Worm (Caenorhabditis elegans) whole organism, late embryonic: ENCODE data around the gene C01B10.7.

Experiments used
- F13H6.1 ChIP-seq: sonication (generic microtip); optimal IDR thresholded peaks from 2 replicates; lab custom pipeline; 2016; ENCODE audit warnings: missing genetic modification characterization, missing compliant biosample characterization
- K02D7.2 ChIP-seq: sonication (generic microtip); optimal IDR thresholded peaks from 2 replicates; lab custom pipeline; 2017; ENCODE audit warnings: mild to moderate bottlenecking, missing genetic modification characterization, missing compliant biosample characterization
- K09A11.1 ChIP-seq: sonication (generic microtip); optimal IDR thresholded peaks from 2 replicates; lab custom pipeline; 2017; ENCODE audit warnings: antibody characterized with exemption, mild to moderate bottlenecking, missing genetic modification characterization, missing compliant biosample characterization; ENCODE audit not compliant: insufficient read depth
- T23F11.4 ChIP-seq: fragments of 200-800 bp; sonication (Bioruptor generic); optimal IDR thresholded peaks from 2 replicates; lab custom pipeline; 2018; ENCODE audit warnings: mild to moderate bottlenecking, missing genetic modification characterization, missing compliant biosample characterization
- ahr-1 ChIP-seq: sonication (generic microtip); optimal IDR thresholded peaks from 2 replicates; lab custom pipeline; 2016; ENCODE audit warnings: missing genetic modification characterization, missing compliant biosample characterization
- ama-1 ChIP-seq: fragments of 150-350 bp; optimal IDR thresholded peaks from 2 replicates; lab custom pipeline; 2014
- ceh-2 ChIP-seq: sonication (generic microtip); optimal IDR thresholded peaks from 2 replicates; lab custom pipeline; 2016; ENCODE audit warnings: missing genotype, missing genetic modification characterization, missing compliant biosample characterization
- ceh-22 ChIP-seq: sonication (generic microtip); optimal IDR thresholded peaks from 2 replicates; lab custom pipeline; 2017; ENCODE audit warnings: missing biosample characterization, missing genetic modification characterization
- ceh-24 ChIP-seq: sonication (generic microtip); optimal IDR thresholded peaks from 2 replicates; lab custom pipeline; 2016; ENCODE audit warnings: mild to moderate bottlenecking, missing genetic modification characterization, missing compliant biosample characterization
- ceh-31 ChIP-seq: sonication (generic microtip); optimal IDR thresholded peaks from 2 replicates; lab custom pipeline; 2016; ENCODE audit warnings: missing genetic modification characterization, missing compliant biosample characterization
- ceh-34 ChIP-seq: sonication (generic microtip); optimal IDR thresholded peaks from 2 replicates; lab custom pipeline; 2016; ENCODE audit warnings: mild to moderate bottlenecking, missing genetic modification characterization, missing compliant biosample characterization
- ceh-45 ChIP-seq: fragments of 200-800 bp; sonication (Bioruptor generic); IDR thresholded peaks from 2 replicates; pipeline ENCODE4 v1.3.6; 2022; ENCODE audit warnings: missing genetic modification reagents, missing genetic modification characterization, missing compliant biosample characterization
- ceh-48 ChIP-seq: sonication (generic microtip); optimal IDR thresholded peaks from 2 replicates; lab custom pipeline; 2016; ENCODE audit warnings: missing genetic modification characterization, inconsistent platforms, missing compliant biosample characterization
- ceh-9 ChIP-seq: sonication (generic microtip); optimal IDR thresholded peaks from 2 replicates; lab custom pipeline; 2016; ENCODE audit warnings: mild to moderate bottlenecking, missing genetic modification characterization, inconsistent platforms, missing compliant biosample characterization
- che-1 ChIP-seq: sonication (generic microtip); optimal IDR thresholded peaks from 2 replicates; lab custom pipeline; 2016; ENCODE audit warnings: mild to moderate bottlenecking, missing genetic modification characterization, missing compliant biosample characterization
- ets-4 ChIP-seq: sonication (generic microtip); optimal IDR thresholded peaks from 2 replicates; lab custom pipeline; 2016; ENCODE audit warnings: missing genetic modification characterization, missing compliant biosample characterization
- eyg-1 ChIP-seq: sonication (generic microtip); optimal IDR thresholded peaks from 2 replicates; lab custom pipeline; 2016; ENCODE audit warnings: missing genotype, missing genetic modification characterization, missing compliant biosample characterization
- fax-1 ChIP-seq: sonication (generic microtip); optimal IDR thresholded peaks from 2 replicates; lab custom pipeline; 2016; ENCODE audit warnings: missing genotype, missing genetic modification characterization, missing compliant biosample characterization
- fkh-6 ChIP-seq: sonication (generic microtip); optimal IDR thresholded peaks from 2 replicates; lab custom pipeline; 2016; ENCODE audit warnings: missing genetic modification characterization, missing compliant biosample characterization
- gmeb-2 ChIP-seq: sonication (generic microtip); optimal IDR thresholded peaks from 2 replicates; lab custom pipeline; 2016; ENCODE audit warnings: missing genetic modification characterization, inconsistent platforms, missing compliant biosample characterization
- hlh-13 ChIP-seq: fragments of 200-800 bp; sonication (Bioruptor generic); optimal IDR thresholded peaks from 2 replicates; lab custom pipeline; 2018; ENCODE audit warnings: mild to moderate bottlenecking, missing genetic modification characterization, missing compliant biosample characterization
- hlh-15 ChIP-seq: sonication (generic microtip); optimal IDR thresholded peaks from 2 replicates; lab custom pipeline; 2016; ENCODE audit warnings: missing genetic modification characterization, missing compliant biosample characterization
- hlh-30 ChIP-seq: sonication (generic microtip); optimal IDR thresholded peaks from 2 replicates; lab custom pipeline; 2017; ENCODE audit warnings: antibody characterized with exemption, missing genetic modification characterization, missing compliant biosample characterization; ENCODE audit not compliant: insufficient read depth
- hlh-6 ChIP-seq: sonication (generic microtip); optimal IDR thresholded peaks from 2 replicates; lab custom pipeline; 2016; ENCODE audit warnings: missing genotype, missing genetic modification characterization, missing compliant biosample characterization
- hlh-8 ChIP-seq: sonication (generic microtip); optimal IDR thresholded peaks from 2 replicates; lab custom pipeline; 2016; ENCODE audit warnings: missing genotype, missing genetic modification characterization, missing compliant biosample characterization
- lim-6 ChIP-seq: sonication (generic microtip); optimal IDR thresholded peaks from 2 replicates; lab custom pipeline; 2016; ENCODE audit warnings: missing genetic modification characterization, missing compliant biosample characterization
- mec-3 ChIP-seq: sonication (generic microtip); optimal IDR thresholded peaks from 2 replicates; lab custom pipeline; 2016; ENCODE audit warnings: borderline replicate concordance, missing genetic modification characterization, missing compliant biosample characterization
- nfya-1 ChIP-seq: sonication (generic microtip); optimal IDR thresholded peaks from 2 replicates; lab custom pipeline; 2017; ENCODE audit warnings: missing genetic modification characterization, mild to moderate bottlenecking, missing compliant biosample characterization, antibody characterized with exemption, moderate library complexity
- nhr-232 ChIP-seq: sonication (generic microtip); optimal IDR thresholded peaks from 2 replicates; lab custom pipeline; 2016; ENCODE audit warnings: missing genetic modification characterization, missing compliant biosample characterization
- npax-4 ChIP-seq: sonication (generic microtip); optimal IDR thresholded peaks from 2 replicates; lab custom pipeline; 2016; ENCODE audit warnings: missing genetic modification characterization, missing compliant biosample characterization
- odd-2 ChIP-seq: sonication (generic microtip); optimal IDR thresholded peaks from 2 replicates; lab custom pipeline; 2017; ENCODE audit warnings: antibody characterized with exemption, mild to moderate bottlenecking, missing genetic modification characterization, missing compliant biosample characterization
- pag-3 ChIP-seq: sonication (generic microtip); optimal IDR thresholded peaks from 2 replicates; lab custom pipeline; 2016; ENCODE audit warnings: missing compliant biosample characterization, missing genetic modification characterization, borderline replicate concordance
- pat-9 ChIP-seq: fragments of 200-800 bp; sonication (Bioruptor generic); optimal IDR thresholded peaks from 2 replicates; lab custom pipeline; 2018; ENCODE audit warnings: mild to moderate bottlenecking, missing genetic modification characterization, moderate library complexity, missing compliant biosample characterization
- pha-4 ChIP-seq: fragments of 150-350 bp; optimal IDR thresholded peaks from 2 replicates; lab custom pipeline; 2018; ENCODE audit warnings: missing biosample characterization, missing genetic modification reagents, missing genetic modification characterization
- rnt-1 ChIP-seq: sonication (generic microtip); optimal IDR thresholded peaks from 2 replicates; lab custom pipeline; 2016; ENCODE audit warnings: missing genetic modification characterization, missing compliant biosample characterization
- sdc-2 ChIP-seq: sonication (generic microtip); optimal IDR thresholded peaks from 2 replicates; lab custom pipeline; 2016; ENCODE audit warnings: missing genotype, missing genetic modification characterization, missing compliant biosample characterization
- sox-2 ChIP-seq: fragments of 200-800 bp; sonication (Bioruptor generic); IDR thresholded peaks from 2 replicates; pipeline ENCODE4 v1.3.6; 2022; ENCODE audit warnings: missing genetic modification reagents, missing genetic modification characterization, missing compliant biosample characterization
- sox-4 ChIP-seq: sonication (generic microtip); optimal IDR thresholded peaks from 2 replicates; lab custom pipeline; 2017; ENCODE audit warnings: mild to moderate bottlenecking, missing genetic modification characterization, inconsistent platforms, missing compliant biosample characterization
- syd-9 ChIP-seq: sonication (generic microtip); optimal IDR thresholded peaks from 2 replicates; lab custom pipeline; 2016; ENCODE audit warnings: mild to moderate bottlenecking, missing genetic modification characterization, moderate library complexity, missing compliant biosample characterization
- ttx-3 ChIP-seq: sonication (generic microtip); optimal IDR thresholded peaks from 2 replicates; lab custom pipeline; 2016; ENCODE audit warnings: missing genetic modification reagents, missing genetic modification characterization, missing compliant biosample characterization
- ztf-16 ChIP-seq: sonication (generic microtip); optimal IDR thresholded peaks from 2 replicates; lab custom pipeline; 2017; ENCODE audit warnings: missing genetic modification characterization, missing compliant biosample characterization

The C01B10.7 gene

ce11 chrIV:6605863-6606262 is 32.5 kb upstream of the C01B10.7 start, which contains the start of gene nstp-2:
Gene nstp-2, minus strand, starts transcription at chrIV:6606188.
- no peak for TF ChIP-seq pag-3 (tag; lab: Kevin White, UChicago)
- TF ChIP-seq ets-4 (tag; lab: Kevin White, UChicago): no peak
- no peak for TF ChIP-seq ceh-31 (tag; lab: Kevin White, UChicago)
- no peak for TF ChIP-seq npax-4 (tag; lab: Kevin White, UChicago)
- TF ChIP-seq nhr-232 (tag; lab: Kevin White, UChicago): no peak
- TF ChIP-seq ceh-24: no peak
- TF ChIP-seq ceh-45 (GFP tag; lab: Robert Waterston, UW): no peak
- TF ChIP-seq ttx-3 (tag; lab: Kevin White, UChicago): no peak
- no peak for TF ChIP-seq odd-2 (tag; lab: Kevin White, UChicago)
- no peak for TF ChIP-seq hlh-30 (tag; lab: Kevin White, UChicago)
- no peak for TF ChIP-seq ztf-16 (tag; lab: Kevin White, UChicago)
- TF ChIP-seq ceh-9: no peak
- no peak for TF ChIP-seq nfya-1 (tag; lab: Kevin White, UChicago)
- no peak for TF ChIP-seq ceh-2
- TF ChIP-seq syd-9: no peak
- TF ChIP-seq K02D7.2 (tag; lab: Kevin White, UChicago): no peak
- TF ChIP-seq T23F11.4 (GFP tag; lab: Kevin White, UChicago): no peak
- no peak for TF ChIP-seq sox-4 (tag; lab: Kevin White, UChicago)

- TF ChIP-seq ceh-45 (GFP tag; lab: Robert Waterston, UW) (no peak), ceh-22 (tag; lab: Kevin White, UChicago) (no peak), F13H6.1 (tag; lab: Kevin White, UChicago) (no peak), hlh-15 (tag; lab: Kevin White, UChicago) (no peak), K09A11.1 (no peak), fax-1 (tag; lab: Kevin White, UChicago) (no peak), lim-6 (tag; lab: Kevin White, UChicago) (no peak), che-1 (tag; lab: Kevin White, UChicago) (no peak), ceh-48 (no peak), mec-3 (no peak), gmeb-2 (tag; lab: Kevin White, UChicago) (no peak), sox-4 (tag; lab: Kevin White, UChicago) (no peak), ahr-1 (tag; lab: Kevin White, UChicago) (no peak), pha-4 (tag; lab: Kevin White, UChicago) (no peak), pat-9 (tag; lab: Kevin White, UChicago) (no peak)
Measured at ce11 chrIV:6606587-6606986, 31.8 kb upstream of the C01B10.7 start.

ce11 chrIV:6607059-6607458 is 31.3 kb upstream of the C01B10.7 start:
- TF ChIP-seq hlh-13 (no peak), pat-9 (tag; lab: Kevin White, UChicago) (no peak)

ce11 chrIV:6613296-6613695 is 25.1 kb upstream of the C01B10.7 start, which contains the start of gene drh-1:
Gene drh-1, minus strand, starts transcription at chrIV:6613353.
- TF ChIP-seq syd-9 (no peak), ztf-16 (tag; lab: Kevin White, UChicago) (no peak), nfya-1 (tag; lab: Kevin White, UChicago) (no peak), gmeb-2 (tag; lab: Kevin White, UChicago) (no peak), rnt-1 (tag; lab: Kevin White, UChicago) (no peak), hlh-8 (tag; lab: Kevin White, UChicago) (no peak), hlh-15 (tag; lab: Kevin White, UChicago) (no peak), hlh-6 (no peak), ceh-2 (no peak), eyg-1 (no peak), pat-9 (tag; lab: Kevin White, UChicago) (no peak), ama-1 (lab: Kevin White, UChicago) (no peak), ceh-48 (no peak), fkh-6 (tag; lab: Kevin White, UChicago) (no peak), sdc-2 (no peak), ceh-45 (GFP tag; lab: Robert Waterston, UW) (no peak), pag-3 (tag; lab: Kevin White, UChicago) (no peak), sox-2 (GFP tag; lab: Robert Waterston, UW) (no peak), ceh-34 (tag; lab: Kevin White, UChicago) (no peak)
